Worm (Caenorhabditis elegans) whole organism, L2 larva: ENCODE measurements around the gene cdka-1.
A peak's percentile ranks its signal among the peaks of the same experiment; 100 is the strongest.

Experiments used
- ZK546.5 ChIP-seq: sonication (generic microtip); optimal IDR thresholded peaks from 2 replicates; lab custom pipeline; 2017; ENCODE audit warnings: missing biosample characterization, missing genetic modification characterization
- aly-2 ChIP-seq: fragments of 150-350 bp; optimal IDR thresholded peaks from 2 replicates; lab custom pipeline; 2014; ENCODE audit warnings: missing biosample characterization, missing genetic modification characterization
- ama-1 ChIP-seq: fragments of 150-350 bp; optimal IDR thresholded peaks from 2 replicates; lab custom pipeline; 2018; ENCODE audit warnings: inconsistent platforms
- ceh-82 ChIP-seq: fragments of 150-350 bp; optimal IDR thresholded peaks from 2 replicates; lab custom pipeline; 2014; ENCODE audit warnings: missing biosample characterization, missing genetic modification characterization
- elt-1 ChIP-seq: fragments of 150-350 bp; optimal IDR thresholded peaks from 2 replicates; lab custom pipeline; 2014; ENCODE audit warnings: missing biosample characterization, missing genetic modification characterization
- elt-3 ChIP-seq: sonication (generic microtip); optimal IDR thresholded peaks from 2 replicates; lab custom pipeline; 2017; ENCODE audit warnings: missing biosample characterization, missing genetic modification characterization
- lsy-2 ChIP-seq, 2 experiments: fragments of 150-350 bp in 1 of 2; sonication (generic microtip) in 1 of 2; optimal IDR thresholded peaks; 2 replicates each; lab custom pipeline; 2014 to 2017; ENCODE audit warnings: missing biosample characterization in 2 of 2, missing genetic modification characterization in 2 of 2
- mab-5 ChIP-seq: fragments of 150-350 bp; optimal IDR thresholded peaks from 2 replicates; lab custom pipeline; 2014; ENCODE audit warnings: missing biosample characterization, missing genetic modification characterization
- nhr-25 ChIP-seq: fragments of 150-350 bp; sonication (generic microtip); optimal IDR thresholded peaks from 3 replicates; lab custom pipeline; 2014; ENCODE audit warnings: missing biosample characterization, missing genetic modification characterization
- nhr-77 ChIP-seq: fragments of 150-350 bp; optimal IDR thresholded peaks from 2 replicates; lab custom pipeline; 2014; ENCODE audit warnings: missing biosample characterization, missing genetic modification characterization
- peb-1 ChIP-seq: fragments of 150-350 bp; optimal IDR thresholded peaks from 2 replicates; lab custom pipeline; 2014; ENCODE audit warnings: missing biosample characterization, missing genetic modification characterization
- skn-1 ChIP-seq: sonication (generic microtip); optimal IDR thresholded peaks from 2 replicates; lab custom pipeline; 2017; ENCODE audit warnings: missing biosample characterization, missing genetic modification characterization
- unc-39 ChIP-seq: fragments of 150-350 bp; optimal IDR thresholded peaks from 2 replicates; lab custom pipeline; 2014; ENCODE audit warnings: missing biosample characterization, missing genetic modification characterization
- ztf-11 ChIP-seq: sonication (generic microtip); optimal IDR thresholded peaks from 2 replicates; lab custom pipeline; 2017; ENCODE audit warnings: missing biosample characterization, missing genetic modification characterization

DNA sequence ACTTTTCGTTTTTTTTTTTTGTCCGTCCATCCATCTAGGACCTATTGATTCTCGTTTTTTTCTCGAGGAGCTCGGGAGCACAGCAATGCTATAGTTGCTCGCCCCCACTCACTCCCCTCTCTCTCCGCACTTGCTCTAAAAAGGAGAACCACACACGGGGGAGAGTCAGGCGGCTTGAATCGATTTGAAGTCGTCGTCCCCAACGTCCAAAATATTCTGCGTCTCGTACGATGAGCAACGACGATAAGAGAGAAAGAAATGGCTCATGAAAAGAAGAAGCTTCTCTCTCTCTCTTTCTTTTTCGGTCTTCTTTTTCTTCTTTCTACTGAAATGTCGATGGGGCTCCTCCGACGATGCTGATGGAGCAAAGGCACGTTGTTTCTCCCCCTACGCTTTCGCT is 2.2 kb upstream of the cdka-1 start:
- TF ChIP-seq ZK546.5 (tag; lab: Kevin White, UChicago) (no peak), peb-1 (tag; lab: Kevin White, UChicago) (no peak), elt-1 (tag; lab: Kevin White, UChicago) (no peak), aly-2 (no peak), lsy-2 (tag; optimal IDR thresholded peaks at IDR 0.05; lab: Kevin White, UChicago) (peak; percentile 55 to 70), nhr-25 (tag; lab: Kevin White, UChicago) (no peak), ceh-82 (tag; lab: Kevin White, UChicago) (no peak), skn-1 (tag; lab: Kevin White, UChicago) (no peak), nhr-77 (tag; lab: Kevin White, UChicago) (no peak), ama-1 (lab: Kevin White, UChicago) (no peak), unc-39 (tag; lab: Kevin White, UChicago) (no peak), elt-3 (tag; lab: Kevin White, UChicago) (no peak), mab-5 (tag; lab: Kevin White, UChicago) (peak; percentile 40), ztf-11 (tag; lab: Kevin White, UChicago) (no peak)
